Fruit fly (Drosophila melanogaster) whole organism, prepupa: ENCODE measurements around the gene ND-B16.6.

Source experiments
- Blimp-1 ChIP-seq: fragments of 200-800 bp; sonication (Bioruptor generic); optimal IDR thresholded peaks from 3 replicates; lab custom pipeline; 2017; ENCODE audit warnings: missing biosample characterization, missing genetic modification characterization, mild to moderate bottlenecking, moderate library complexity, missing genetic modification reagents
- CG10669 ChIP-seq: fragments of 200-800 bp; sonication (Bioruptor generic); optimal IDR thresholded peaks from 3 replicates; lab custom pipeline; 2018; ENCODE audit warnings: missing biosample characterization, mild to moderate bottlenecking, missing genetic modification characterization, moderate library complexity
- CG11294 ChIP-seq: fragments of 200-800 bp; sonication (Bioruptor generic); IDR thresholded peaks from 2 replicates; pipeline ENCODE4 v1.3.6; 2022; ENCODE audit warnings: missing biosample characterization, missing genetic modification characterization
- CG11902 ChIP-seq: fragments of 200-800 bp; sonication (Bioruptor generic); optimal IDR thresholded peaks from 3 replicates; lab custom pipeline; 2016; ENCODE audit warnings: missing biosample characterization, missing genetic modification characterization
- CG15336 ChIP-seq: fragments of 200-800 bp; sonication (Bioruptor generic); IDR thresholded peaks from 2 replicates; pipeline ENCODE4 v1.3.6; 2022; ENCODE audit warnings: missing biosample characterization, missing genetic modification characterization
- CG1621 ChIP-seq: fragments of 200-800 bp; sonication (Bioruptor generic); optimal IDR thresholded peaks from 3 replicates; lab custom pipeline; 2018; ENCODE audit warnings: missing biosample characterization, mild to moderate bottlenecking, missing genetic modification characterization
- CG3032 ChIP-seq: fragments of 200-800 bp; optimal IDR thresholded peaks from 2 replicates; lab custom pipeline; 2019; ENCODE audit warnings: missing biosample characterization, mild to moderate bottlenecking, missing genetic modification characterization, moderate library complexity
- CG32006 ChIP-seq: fragments of 200-800 bp; sonication (Bioruptor generic); optimal IDR thresholded peaks from 3 replicates; lab custom pipeline; 2017; ENCODE audit warnings: missing biosample characterization, mild to moderate bottlenecking, missing genetic modification characterization
- CG34406 ChIP-seq: fragments of 200-800 bp; sonication (Bioruptor generic); optimal IDR thresholded peaks from 3 replicates; lab custom pipeline; 2016; ENCODE audit warnings: missing biosample characterization, missing genetic modification characterization
- CG3919 ChIP-seq: fragments of 200-800 bp; sonication (Bioruptor generic); optimal IDR thresholded peaks from 3 replicates; lab custom pipeline; 2016; ENCODE audit warnings: missing biosample characterization, missing genetic modification characterization
- CG6163 ChIP-seq: fragments of 200-800 bp; sonication (Bioruptor generic); IDR thresholded peaks from 3 replicates; pipeline ENCODE4 v1.3.6; 2022; ENCODE audit warnings: missing biosample characterization, missing genetic modification characterization
- CG6276 ChIP-seq: fragments of 200-800 bp; sonication (Bioruptor generic); optimal IDR thresholded peaks from 2 replicates; lab custom pipeline; 2017; ENCODE audit warnings: missing biosample characterization, mild to moderate bottlenecking, missing genetic modification characterization
- CG6808 ChIP-seq: fragments of 200-800 bp; sonication (Bioruptor generic); optimal IDR thresholded peaks from 3 replicates; lab custom pipeline; 2017; ENCODE audit warnings: missing biosample characterization, missing genetic modification characterization, mild to moderate bottlenecking, moderate library complexity, missing genetic modification reagents
- CG7368 ChIP-seq: fragments of 200-800 bp; sonication (Bioruptor generic); optimal IDR thresholded peaks from 3 replicates; lab custom pipeline; 2016; ENCODE audit warnings: missing biosample characterization, missing genetic modification characterization
- CG8119 ChIP-seq: fragments of 200-800 bp; sonication (Bioruptor generic); IDR thresholded peaks from 3 replicates; pipeline ENCODE4 v1.3.6; 2022; ENCODE audit warnings: missing biosample characterization, missing genetic modification characterization
- CG8319 ChIP-seq: fragments of 200-800 bp; sonication (Bioruptor generic); optimal IDR thresholded peaks from 3 replicates; lab custom pipeline; 2016; ENCODE audit warnings: missing biosample characterization, missing genetic modification characterization
- CG9139 ChIP-seq: fragments of 200-800 bp; sonication (Bioruptor generic); optimal IDR thresholded peaks from 3 replicates; lab custom pipeline; 2017; ENCODE audit warnings: missing biosample characterization, mild to moderate bottlenecking, missing genetic modification characterization
- Eip75B ChIP-seq: fragments of 200-800 bp; sonication (Bioruptor generic); optimal IDR thresholded peaks from 3 replicates; lab custom pipeline; 2016; ENCODE audit warnings: missing biosample characterization, missing genetic modification characterization
- Eip78C ChIP-seq: fragments of 200-800 bp; sonication (Bioruptor generic); peaks from one replicate; lab custom pipeline; 2016; ENCODE audit warnings: missing biosample characterization, missing genetic modification characterization
- Eip93F ChIP-seq: fragments of 200-800 bp; sonication (Bioruptor generic); optimal IDR thresholded peaks from 2 replicates; lab custom pipeline; 2016; ENCODE audit warnings: missing biosample characterization, mild to moderate bottlenecking, missing genetic modification characterization
- Ets21C ChIP-seq: fragments of 200-800 bp; sonication (Bioruptor generic); optimal IDR thresholded peaks from 3 replicates; lab custom pipeline; 2016; ENCODE audit warnings: missing biosample characterization, missing genetic modification characterization
- Ets96B ChIP-seq: fragments of 200-800 bp; optimal IDR thresholded peaks from 2 replicates; lab custom pipeline; 2019; ENCODE audit warnings: missing biosample characterization, mild to moderate bottlenecking, missing genetic modification characterization, moderate library complexity
- Gug ChIP-seq: fragments of 200-800 bp; sonication (Bioruptor generic); IDR thresholded peaks from 2 replicates; pipeline ENCODE4 v1.3.6; 2022; ENCODE audit warnings: missing biosample characterization, missing genetic modification characterization
- Hr38 ChIP-seq: sonication (Bioruptor generic); optimal IDR thresholded peaks from 2 replicates; lab custom pipeline; 2016; ENCODE audit warnings: missing biosample characterization, missing genetic modification characterization
- Hr39 ChIP-seq: fragments of 200-800 bp; sonication (Bioruptor generic); optimal IDR thresholded peaks from 2 replicates; lab custom pipeline; 2016; ENCODE audit warnings: missing biosample characterization, missing genetic modification characterization
- Hr4 ChIP-seq: fragments of 200-800 bp; sonication (Bioruptor generic); optimal IDR thresholded peaks from 3 replicates; lab custom pipeline; 2016; ENCODE audit warnings: missing biosample characterization, missing genetic modification characterization
- Lpt ChIP-seq: fragments of 200-800 bp; sonication (Bioruptor generic); optimal IDR thresholded peaks from 3 replicates; lab custom pipeline; 2016; ENCODE audit warnings: missing biosample characterization, missing genetic modification characterization
- Met ChIP-seq: fragments of 200-800 bp; sonication (Bioruptor generic); optimal IDR thresholded peaks from 3 replicates; lab custom pipeline; 2016; ENCODE audit warnings: missing biosample characterization, missing genetic modification characterization
- OdsH ChIP-seq: fragments of 200-800 bp; sonication (Bioruptor generic); optimal IDR thresholded peaks from 3 replicates; lab custom pipeline; 2016; ENCODE audit warnings: missing biosample characterization, missing genetic modification characterization
- Smox ChIP-seq: fragments of 200-800 bp; sonication (Bioruptor generic); optimal IDR thresholded peaks from 3 replicates; lab custom pipeline; 2016; ENCODE audit warnings: missing biosample characterization, missing genetic modification characterization
- Sox14 ChIP-seq: fragments of 200-800 bp; sonication (Bioruptor generic); optimal IDR thresholded peaks from 3 replicates; lab custom pipeline; 2016; ENCODE audit warnings: missing biosample characterization, missing genetic modification characterization
- Sox15 ChIP-seq: fragments of 200-800 bp; sonication (Bioruptor generic); optimal IDR thresholded peaks from 3 replicates; lab custom pipeline; 2016; ENCODE audit warnings: missing biosample characterization, missing genetic modification characterization
- achi ChIP-seq: fragments of 200-800 bp; sonication (Bioruptor generic); optimal IDR thresholded peaks from 3 replicates; lab custom pipeline; 2016; ENCODE audit warnings: missing biosample characterization, missing genetic modification characterization
- cyc ChIP-seq: fragments of 200-800 bp; sonication (Bioruptor generic); optimal IDR thresholded peaks from 3 replicates; lab custom pipeline; 2016; ENCODE audit warnings: missing biosample characterization, missing genetic modification characterization
- eg ChIP-seq: fragments of 200-800 bp; sonication (Bioruptor generic); IDR thresholded peaks from 3 replicates; pipeline ENCODE4 v1.3.6; 2022; ENCODE audit warnings: missing biosample characterization, missing genetic modification characterization
- esn ChIP-seq: fragments of 200-800 bp; sonication (Bioruptor generic); optimal IDR thresholded peaks from 2 replicates; lab custom pipeline; 2016; ENCODE audit warnings: missing biosample characterization, mild to moderate bottlenecking, missing genetic modification characterization, moderate library complexity
- fd85E ChIP-seq: fragments of 200-800 bp; sonication (Bioruptor generic); optimal IDR thresholded peaks from 3 replicates; lab custom pipeline; 2016; ENCODE audit warnings: missing biosample characterization, missing genetic modification characterization
- fkh ChIP-seq: fragments of 200-800 bp; sonication (Bioruptor generic); optimal IDR thresholded peaks from 3 replicates; lab custom pipeline; 2017; ENCODE audit warnings: missing biosample characterization, mild to moderate bottlenecking, missing genetic modification characterization, moderate library complexity
- lz ChIP-seq: fragments of 200-800 bp; sonication (Bioruptor generic); optimal IDR thresholded peaks from 3 replicates; lab custom pipeline; 2016; ENCODE audit warnings: missing biosample characterization, missing genetic modification characterization
- salr ChIP-seq, 2 experiments: fragments of 200-800 bp; sonication (Bioruptor generic); optimal IDR thresholded peaks; 3 replicates each; lab custom pipeline; 2016 to 2018; ENCODE audit warnings: missing biosample characterization in 2 of 2, missing genetic modification characterization in 2 of 2, mild to moderate bottlenecking in 1 of 2
- spab ChIP-seq: fragments of 200-800 bp; sonication (Bioruptor generic); optimal IDR thresholded peaks from 2 replicates; lab custom pipeline; 2017; ENCODE audit warnings: missing biosample characterization, mild to moderate bottlenecking, missing genetic modification characterization, missing genetic modification reagents
- svp ChIP-seq: fragments of 200-800 bp; sonication (Bioruptor generic); peaks from one replicate; lab custom pipeline; 2016; ENCODE audit warnings: missing biosample characterization, missing genetic modification characterization
- vri ChIP-seq: fragments of 200-800 bp; sonication (Bioruptor generic); optimal IDR thresholded peaks from 3 replicates; lab custom pipeline; 2016; ENCODE audit warnings: missing biosample characterization, mild to moderate bottlenecking, missing genetic modification characterization

ND-B16.6 gene

DNA sequence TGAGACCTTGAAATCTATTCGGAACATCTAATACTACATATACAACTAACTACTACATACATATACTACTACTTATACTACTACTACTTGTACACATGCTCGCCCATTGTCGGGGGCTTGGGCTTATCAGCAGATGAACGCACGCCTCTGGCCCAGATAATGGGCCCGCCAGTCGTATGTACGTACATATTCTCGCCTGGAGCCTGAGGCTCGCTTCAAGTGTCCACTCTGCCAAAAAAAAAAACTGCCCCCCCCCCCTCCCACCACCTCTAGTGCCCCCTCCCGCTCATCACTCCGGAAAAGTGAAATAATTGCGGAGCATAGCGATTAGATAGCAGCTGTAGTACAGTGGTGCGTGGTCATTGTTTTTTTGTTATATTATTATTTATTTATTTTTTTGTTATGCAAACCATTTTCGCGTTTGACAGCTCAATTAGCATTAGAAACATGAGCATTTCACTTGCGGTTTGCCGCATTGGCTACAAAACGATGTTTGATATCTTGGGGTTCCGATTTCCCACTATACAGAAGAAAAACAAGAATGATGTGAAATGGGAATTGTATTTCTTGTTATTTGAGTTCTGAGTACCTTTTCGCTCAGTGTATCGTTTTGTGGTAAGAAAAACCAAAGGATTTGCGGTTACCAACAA lies 6.7 kb upstream of the ND-B16.6 start (continued):
- TF ChIP-seq CG11294: 0 out of 2 replicates have a peak, but pooled peaks have one; percentile 30
- peak; percentile 10 for TF ChIP-seq CG10669 (GFP tag; lab: Kevin White, UChicago)
- TF ChIP-seq CG8119 (GFP tag; lab: Robert Waterston, UW): peak; percentile 68
- no peak for TF ChIP-seq CG1621 (tag; lab: Kevin White, UChicago)
- TF ChIP-seq Met: no peak
- peak in 1 of 2 experiments; percentile 41 for TF ChIP-seq salr (GFP tag; optimal IDR thresholded peaks at IDR 0.05; lab: Kevin White, UChicago)
- peak; percentile 24 for TF ChIP-seq CG7368
- no peak for TF ChIP-seq cyc (GFP tag; lab: Kevin White, UChicago)
- peak; percentile 4 for TF ChIP-seq Smox
- TF ChIP-seq Blimp-1: no peak
- TF ChIP-seq CG34406 (GFP tag; lab: Kevin White, UChicago): peak; percentile 28
- TF ChIP-seq Hr39 (GFP tag; lab: Kevin White, UChicago): no peak
- TF ChIP-seq CG6808 (GFP tag; lab: Kevin White, UChicago): no peak
- peak; percentile 30 for TF ChIP-seq Sox15 (GFP tag; lab: Kevin White, UChicago)
- no peak for TF ChIP-seq spab (GFP tag; lab: Kevin White, UChicago)
- TF ChIP-seq Hr4 (GFP tag; lab: Kevin White, UChicago): peak; percentile 63

- no peak for TF ChIP-seq Hr38
- no peak for TF ChIP-seq Eip75B
- TF ChIP-seq OdsH (GFP tag; lab: Kevin White, UChicago): no peak
- peak; percentile 62 for TF ChIP-seq svp
- TF ChIP-seq vri (GFP tag; lab: Kevin White, UChicago): peak; percentile 82
- TF ChIP-seq CG8119 (GFP tag; lab: Robert Waterston, UW): no peak
Observed at dm6 chrX:6355090-6355679, 5.0 kb upstream of the ND-B16.6 start.

DNA sequence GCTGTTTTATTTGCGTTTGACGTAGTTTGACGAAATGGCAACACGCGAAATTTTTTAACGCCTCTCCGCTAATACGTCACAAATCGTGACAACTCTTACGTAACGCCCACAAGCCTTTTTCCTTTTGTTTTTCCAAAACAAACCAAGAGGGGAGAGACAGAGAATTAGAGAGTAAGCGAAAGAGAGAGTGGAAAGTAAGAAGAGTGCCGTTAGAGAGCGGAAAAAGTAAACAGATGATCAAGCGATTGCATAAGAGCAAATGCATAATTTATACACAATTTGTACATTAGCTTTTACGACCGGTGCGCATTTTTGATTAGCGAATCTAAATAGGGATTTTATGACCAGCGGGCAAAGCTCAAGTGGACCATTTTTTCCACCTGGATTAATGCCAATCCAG lies 4.0 kb upstream of the ND-B16.6 start:
- no peak for TF ChIP-seq Hr38
- TF ChIP-seq CG6808 (GFP tag; lab: Kevin White, UChicago): no peak
- no peak for TF ChIP-seq Smox
- no peak for TF ChIP-seq Ets21C
- TF ChIP-seq lz (GFP tag; lab: Kevin White, UChicago): no peak
- no peak for TF ChIP-seq Ets96B (tag; lab: Kevin White, UChicago)
- TF ChIP-seq vri (GFP tag; lab: Kevin White, UChicago): peak; percentile 22
- no peak for TF ChIP-seq CG3919
- TF ChIP-seq CG6276 (GFP tag; lab: Kevin White, UChicago): peak; percentile 65
- no peak for TF ChIP-seq Hr39 (GFP tag; lab: Kevin White, UChicago)
- TF ChIP-seq CG32006 (GFP tag; lab: Kevin White, UChicago): no peak
- TF ChIP-seq achi: no peak
- TF ChIP-seq eg (GFP tag; lab: Robert Waterston, UW): peak; percentile 20; the same call in 1 of the 3 replicates
- no peak for TF ChIP-seq spab (GFP tag; lab: Kevin White, UChicago)
- no peak for TF ChIP-seq CG3032
- no peak for TF ChIP-seq salr (GFP tag; optimal IDR thresholded peaks at IDR 0.05; lab: Kevin White, UChicago)
- TF ChIP-seq CG9139 (GFP tag; lab: Kevin White, UChicago): no peak
- no peak for TF ChIP-seq Eip78C (GFP tag; lab: Kevin White, UChicago)
- TF ChIP-seq CG15336 (GFP tag; lab: Robert Waterston, UW): 0 out of 2 replicates have a peak, but pooled peaks have one; percentile 6
- no peak for TF ChIP-seq CG34406 (GFP tag; lab: Kevin White, UChicago)

DNA sequence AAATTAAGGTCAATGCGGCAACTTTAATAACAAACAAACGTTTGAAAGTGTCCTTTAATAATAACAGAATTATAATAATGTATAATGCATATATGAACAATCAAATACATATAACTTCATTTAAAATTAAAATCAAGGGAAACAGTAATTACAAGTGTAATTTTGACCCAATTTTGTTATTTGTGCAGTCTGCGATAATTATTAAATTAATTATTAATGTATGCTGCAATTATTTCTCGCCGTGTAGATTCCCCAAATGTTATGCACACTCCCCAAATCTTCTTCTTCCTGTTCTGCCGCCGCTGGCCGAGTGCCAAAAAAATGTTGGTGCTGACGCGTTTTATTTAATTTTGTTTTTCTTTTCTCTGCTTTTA lies 3.4 kb upstream of the ND-B16.6 start:
- TF ChIP-seq Gug: peak; percentile 57
- TF ChIP-seq Eip93F (GFP tag; lab: Kevin White, UChicago): peak; percentile 15
- peak; percentile 52; the same call in 1 of the 2 replicates for TF ChIP-seq CG11294
- peak; percentile 54 for TF ChIP-seq Ets96B (tag; lab: Kevin White, UChicago)
- peak; percentile 27 for TF ChIP-seq CG8319 (GFP tag; lab: Kevin White, UChicago)
- TF ChIP-seq salr (GFP tag; optimal IDR thresholded peaks at IDR 0.05; lab: Kevin White, UChicago): peak in 1 of 2 experiments; percentile 61
- peak; percentile 24 for TF ChIP-seq Hr39 (GFP tag; lab: Kevin White, UChicago)
- peak; percentile 44 for TF ChIP-seq Sox15 (GFP tag; lab: Kevin White, UChicago)
- TF ChIP-seq CG11902 (GFP tag; lab: Kevin White, UChicago): peak; percentile 43
- peak; percentile 71 for TF ChIP-seq CG6163 (GFP tag; lab: Robert Waterston, UW)
- TF ChIP-seq eg (GFP tag; lab: Robert Waterston, UW): peak; percentile 53; the same call in 2 of the 3 replicates
- peak; percentile 66 for TF ChIP-seq CG34406 (GFP tag; lab: Kevin White, UChicago)
- peak; percentile 64 for TF ChIP-seq lz (GFP tag; lab: Kevin White, UChicago)
- no peak for TF ChIP-seq vri (GFP tag; lab: Kevin White, UChicago)
- TF ChIP-seq CG3919: peak; percentile 71
- TF ChIP-seq Lpt (GFP tag; lab: Kevin White, UChicago): peak; percentile 39
- no peak for TF ChIP-seq CG6276 (GFP tag; lab: Kevin White, UChicago)
- peak; percentile 26 for TF ChIP-seq Sox14 (GFP tag; lab: Kevin White, UChicago)
- peak; percentile 36 for TF ChIP-seq fkh
- TF ChIP-seq esn (GFP tag; lab: Kevin White, UChicago): peak; percentile 83
- TF ChIP-seq CG1621 (tag; lab: Kevin White, UChicago): no peak
- no peak for TF ChIP-seq fd85E (GFP tag; lab: Kevin White, UChicago)
- TF ChIP-seq Hr4 (GFP tag; lab: Kevin White, UChicago): peak; percentile 54
